Fruit fly (Drosophila melanogaster) S2 (cell line): ENCODE results near the gene Set1.

Experiments used
- CG8478 ChIP-seq: fragments of >200 bp; optimal IDR thresholded peaks from 2 replicates; lab custom pipeline; 2018
- CTCF ChIP-seq, 2 experiments: fragments of >200 bp; optimal IDR thresholded peaks; 2 replicates each; lab custom pipeline; 2018

DNA sequence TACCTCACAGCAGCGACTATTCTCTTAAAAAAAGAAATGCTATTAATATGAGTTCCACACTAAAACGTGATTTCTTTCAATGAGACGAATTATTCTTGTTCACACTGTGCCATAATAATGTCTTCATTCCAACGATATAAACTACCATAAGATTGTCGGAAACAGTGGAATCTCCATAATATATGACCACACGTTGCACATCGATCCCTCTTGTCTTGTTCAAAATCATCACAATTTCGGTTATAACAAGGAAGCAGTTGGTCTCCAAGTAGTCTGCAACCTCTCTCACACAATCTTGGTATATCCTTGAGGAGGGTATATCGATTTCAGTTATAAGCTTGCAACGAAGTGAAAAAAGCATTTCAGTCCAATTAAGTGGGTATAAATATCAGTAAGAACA lies 8.5 kb downstream of the Set1 start, which contains the start of gene MED21:
- TF ChIP-seq CTCF (optimal IDR thresholded peaks at IDR 0.05; lab: Kevin White, UChicago) = no peak
- no peak for TF ChIP-seq CG8478 (lab: Kevin White, UChicago)
